Worm (Caenorhabditis elegans) whole organism, young adult: Measurements from ENCODE around the gene F53C3.1.

Experiments used
- B0261.1 ChIP-seq: sonication (generic microtip); optimal IDR thresholded peaks from 2 replicates; lab custom pipeline; 2016; ENCODE audit warnings: mild to moderate bottlenecking, missing genetic modification characterization, moderate library complexity, missing compliant biosample characterization
- C06A6.2 ChIP-seq: fragments of 200-800 bp; sonication (Bioruptor generic); conservative IDR thresholded peaks from 2 replicates; pipeline ENCODE4 v1.3.6; 2022; ENCODE audit warnings: missing genetic modification characterization, missing compliant biosample characterization
- C17E4.6 ChIP-seq: fragments of 200-800 bp; sonication (Bioruptor generic); IDR thresholded peaks from 2 replicates; pipeline ENCODE4 v1.3.6; 2022; ENCODE audit warnings: missing genetic modification reagents, missing genetic modification characterization, missing compliant biosample characterization
- F52B5.7 ChIP-seq: sonication (generic microtip); optimal IDR thresholded peaks from 2 replicates; lab custom pipeline; 2016; ENCODE audit warnings: mild to moderate bottlenecking, missing genetic modification characterization, missing compliant biosample characterization
- T07F8.4 ChIP-seq: sonication (generic microtip); optimal IDR thresholded peaks from 2 replicates; lab custom pipeline; 2016; ENCODE audit warnings: mild to moderate bottlenecking, missing genetic modification characterization, moderate library complexity, missing compliant biosample characterization
- Y53G8AR.9 ChIP-seq: fragments of 200-800 bp; sonication (Bioruptor generic); conservative IDR thresholded peaks from 2 replicates; pipeline ENCODE4 v1.3.6; 2022; ENCODE audit warnings: missing genetic modification reagents, missing genetic modification characterization, missing compliant biosample characterization
- attf-6 ChIP-seq: fragments of 200-800 bp; sonication (Bioruptor generic); IDR thresholded peaks from 2 replicates; pipeline ENCODE4 v1.3.6; 2022; ENCODE audit warnings: missing genetic modification reagents, missing genetic modification characterization, missing compliant biosample characterization
- bed-1 ChIP-seq: fragments of 200-800 bp; sonication (Bioruptor generic); IDR thresholded peaks from 2 replicates; pipeline ENCODE4 v1.3.6; 2022; ENCODE audit warnings: missing genetic modification reagents, missing genetic modification characterization, missing compliant biosample characterization
- ccch-3 ChIP-seq: fragments of 200-800 bp; sonication (Bioruptor generic); optimal IDR thresholded peaks from 2 replicates; lab custom pipeline; 2018; ENCODE audit warnings: mild to moderate bottlenecking, missing genetic modification characterization, missing compliant biosample characterization
- ceh-58 ChIP-seq: fragments of 200-800 bp; sonication (Bioruptor generic); IDR thresholded peaks from 2 replicates; pipeline ENCODE4 v1.3.6; 2022; ENCODE audit warnings: missing genetic modification characterization, missing compliant biosample characterization
- ceh-79 ChIP-seq: sonication (generic microtip); optimal IDR thresholded peaks from 2 replicates; lab custom pipeline; 2017; ENCODE audit warnings: mild to moderate bottlenecking, missing genetic modification characterization, missing compliant biosample characterization
- chd-7 ChIP-seq: sonication (generic microtip); optimal IDR thresholded peaks from 2 replicates; lab custom pipeline; 2016; ENCODE audit warnings: mild to moderate bottlenecking, missing genetic modification characterization, moderate library complexity, missing compliant biosample characterization
- dpl-1 ChIP-seq: fragments of 150-350 bp; optimal IDR thresholded peaks from 2 replicates; lab custom pipeline; 2014; ENCODE audit warnings: missing biosample characterization, missing genetic modification reagents, missing genetic modification characterization
- egrh-3 ChIP-seq: fragments of 200-800 bp; sonication (Bioruptor generic); IDR thresholded peaks from 2 replicates; pipeline ENCODE4 v1.3.6; 2022; ENCODE audit warnings: missing genetic modification reagents, missing genetic modification characterization, missing compliant biosample characterization
- fkh-3 ChIP-seq: sonication (generic microtip); optimal IDR thresholded peaks from 2 replicates; lab custom pipeline; 2016; ENCODE audit warnings: mild to moderate bottlenecking, missing genetic modification characterization, missing compliant biosample characterization
- hlh-26 ChIP-seq: fragments of 200-800 bp; sonication (Bioruptor generic); conservative IDR thresholded peaks from 2 replicates; pipeline ENCODE4 v1.3.6; 2022; ENCODE audit warnings: missing genetic modification reagents, missing genetic modification characterization, missing compliant biosample characterization
- hmg-1.2 ChIP-seq: fragments of 200-800 bp; sonication (Bioruptor generic); IDR thresholded peaks from 2 replicates; pipeline ENCODE4 v1.3.6; 2022; ENCODE audit warnings: missing genetic modification reagents, missing genetic modification characterization, missing compliant biosample characterization
- hsf-1 ChIP-seq: fragments of 200-800 bp; sonication (Bioruptor generic); IDR thresholded peaks from 2 replicates; pipeline ENCODE4 v1.3.6; 2022; ENCODE audit warnings: missing genetic modification reagents, missing genetic modification characterization, missing compliant biosample characterization
- let-526 ChIP-seq: fragments of 200-800 bp; sonication (Bioruptor generic); IDR thresholded peaks from 2 replicates; pipeline ENCODE4 v1.3.6; 2022; ENCODE audit warnings: missing genetic modification reagents, missing genetic modification characterization, missing compliant biosample characterization
- let-607 ChIP-seq, 2 experiments: fragments of 200-800 bp in 1 of 2; sonication (Bioruptor generic) in 1 of 2; sonication (generic microtip) in 1 of 2; optimal IDR thresholded peaks; 2 replicates each; lab custom pipeline; 2016 to 2018; ENCODE audit warnings: mild to moderate bottlenecking in 2 of 2, missing compliant biosample characterization in 2 of 2, missing genetic modification characterization in 2 of 2, moderate library complexity in 2 of 2, missing genotype in 1 of 2
- nhr-179 ChIP-seq: sonication (generic microtip); optimal IDR thresholded peaks from 2 replicates; lab custom pipeline; 2016; ENCODE audit warnings: mild to moderate bottlenecking, missing genetic modification characterization, missing compliant biosample characterization
- pbrm-1 ChIP-seq: fragments of 200-800 bp; sonication (Bioruptor generic); IDR thresholded peaks from 2 replicates; pipeline ENCODE4 v1.3.6; 2022; ENCODE audit warnings: missing genetic modification reagents, missing genetic modification characterization, missing compliant biosample characterization
- rcor-1 ChIP-seq: fragments of 200-800 bp; sonication (Bioruptor generic); IDR thresholded peaks from 2 replicates; pipeline ENCODE4 v1.3.6; 2022; ENCODE audit warnings: missing genetic modification reagents, missing genetic modification characterization, missing compliant biosample characterization
- sdz-38 ChIP-seq: sonication (generic microtip); optimal IDR thresholded peaks from 2 replicates; lab custom pipeline; 2016; ENCODE audit warnings: missing genotype, missing genetic modification characterization, missing compliant biosample characterization
- sea-2 ChIP-seq: fragments of 200-800 bp; sonication (Bioruptor generic); IDR thresholded peaks from 2 replicates; pipeline ENCODE4 v1.3.6; 2022; ENCODE audit warnings: missing genetic modification characterization, missing compliant biosample characterization
- snpc-1.3 ChIP-seq: sonication (generic microtip); optimal IDR thresholded peaks from 2 replicates; lab custom pipeline; 2017; ENCODE audit warnings: missing genetic modification characterization, mild to moderate bottlenecking, missing compliant biosample characterization, antibody characterized with exemption, moderate library complexity, missing genotype, missing genetic modification reagents; ENCODE audit not compliant: insufficient read depth
- snpc-3.4 ChIP-seq: sonication (generic microtip); optimal IDR thresholded peaks from 2 replicates; lab custom pipeline; 2017; ENCODE audit warnings: missing genetic modification characterization, mild to moderate bottlenecking, missing compliant biosample characterization, antibody characterized with exemption, moderate library complexity, missing genotype, missing genetic modification reagents
- somi-1 ChIP-seq: fragments of 200-800 bp; sonication (Bioruptor generic); optimal IDR thresholded peaks from 2 replicates; lab custom pipeline; 2018; ENCODE audit warnings: mild to moderate bottlenecking, missing genetic modification characterization, missing compliant biosample characterization
- tbp1 ChIP-seq: fragments of 200-800 bp; sonication (Bioruptor generic); optimal IDR thresholded peaks from 2 replicates; lab custom pipeline; 2018; ENCODE audit warnings: mild to moderate bottlenecking, missing genetic modification characterization, missing compliant biosample characterization
- zfh-2 ChIP-seq: fragments of 200-800 bp; sonication (Bioruptor generic); conservative IDR thresholded peaks from 2 replicates; pipeline ENCODE4 v1.3.6; 2022; ENCODE audit warnings: missing genetic modification reagents, missing genetic modification characterization, missing compliant biosample characterization
- zim-3 ChIP-seq: sonication (generic microtip); optimal IDR thresholded peaks from 2 replicates; lab custom pipeline; 2017; ENCODE audit warnings: mild to moderate bottlenecking, missing genetic modification characterization, moderate library complexity, missing compliant biosample characterization
- ztf-22 ChIP-seq: fragments of 200-800 bp; sonication (Bioruptor generic); optimal IDR thresholded peaks from 2 replicates; lab custom pipeline; 2018; ENCODE audit warnings: mild to moderate bottlenecking, missing genetic modification characterization, moderate library complexity, missing compliant biosample characterization
- ztf-25 ChIP-seq: fragments of 200-800 bp; sonication (Bioruptor generic); IDR thresholded peaks from 2 replicates; pipeline ENCODE4 v1.3.6; 2022; ENCODE audit warnings: missing genetic modification reagents, missing genetic modification characterization, missing compliant biosample characterization
- ztf-28 ChIP-seq: fragments of 200-800 bp; sonication (Bioruptor generic); IDR thresholded peaks from 2 replicates; pipeline ENCODE4 v1.3.6; 2022; ENCODE audit warnings: missing genetic modification reagents, missing genetic modification characterization, missing compliant biosample characterization

F53C3.1 gene

DNA sequence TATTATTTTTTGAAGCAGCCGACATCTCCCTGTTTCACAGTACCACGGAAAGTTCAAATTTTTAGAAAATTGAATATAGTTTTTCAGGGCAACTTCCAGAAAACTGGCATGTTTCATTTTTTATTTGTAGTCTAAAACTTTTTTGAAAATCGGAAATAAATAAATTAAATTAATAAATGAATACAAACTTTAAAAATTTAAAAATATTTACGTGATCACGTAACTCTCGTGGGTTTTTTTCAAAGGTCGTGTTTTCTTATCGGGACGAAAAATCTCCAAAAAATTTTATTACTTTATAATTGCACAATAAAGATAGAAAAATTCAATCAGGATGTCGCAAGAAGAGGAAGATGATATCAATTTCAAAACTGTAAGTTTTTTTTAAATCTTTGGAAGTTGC, at the start of gene F53C3.1:
TSS of gene F53C3.1 (plus strand) at position 301 of the 400 bp plus-strand sequence.
- no peak for TF ChIP-seq hsf-1 (GFP tag; lab: Robert Waterston, UW)
- no peak for TF ChIP-seq ccch-3 (GFP tag; lab: Kevin White, UChicago)
- TF ChIP-seq let-607 (tag; optimal IDR thresholded peaks at IDR 0.05; lab: Kevin White, UChicago): no peak
- no peak for TF ChIP-seq egrh-3
- no peak for TF ChIP-seq hmg-1.2 (GFP tag; lab: Robert Waterston, UW)
- no peak for TF ChIP-seq fkh-3 (tag; lab: Kevin White, UChicago)
- no peak for TF ChIP-seq snpc-3.4 (tag; lab: Kevin White, UChicago)
- no peak for TF ChIP-seq C06A6.2 (GFP tag; lab: Robert Waterston, UW)
- no peak for TF ChIP-seq somi-1 (GFP tag; lab: Kevin White, UChicago)
- no peak for TF ChIP-seq hlh-26 (GFP tag; lab: Robert Waterston, UW)
- no peak for TF ChIP-seq tbp1
- no peak for TF ChIP-seq nhr-179
- no peak for TF ChIP-seq pbrm-1 (GFP tag; lab: Robert Waterston, UW)
- no peak for TF ChIP-seq zim-3 (tag; lab: Kevin White, UChicago)
- no peak for TF ChIP-seq ceh-58 (GFP tag; lab: Robert Waterston, UW)
- no peak for TF ChIP-seq Y53G8AR.9
- TF ChIP-seq chd-7 (tag; lab: Kevin White, UChicago): no peak
- TF ChIP-seq snpc-1.3 (tag; lab: Kevin White, UChicago): no peak

- TF ChIP-seq C17E4.6 (GFP tag; lab: Robert Waterston, UW): no peak
- no peak for TF ChIP-seq ztf-22 (GFP tag; lab: Kevin White, UChicago)
- no peak for TF ChIP-seq dpl-1
- no peak for TF ChIP-seq ztf-25 (GFP tag; lab: Robert Waterston, UW)
- no peak for TF ChIP-seq attf-6 (GFP tag; lab: Robert Waterston, UW)
- no peak for TF ChIP-seq rcor-1
- no peak for TF ChIP-seq let-526 (GFP tag; lab: Robert Waterston, UW)
- TF ChIP-seq sea-2 (GFP tag; lab: Robert Waterston, UW): no peak
- no peak for TF ChIP-seq ceh-79 (tag; lab: Kevin White, UChicago)
- TF ChIP-seq, all 124 proteins: peak for 0
Measured at ce11 chrII:3862053-3862452, 49.8 kb upstream of the F53C3.1 start.

ce11 chrII:3864652-3865051, 47.2 kb upstream of the F53C3.1 start, which contains the start of gene nhr-261:
nhr-261 (minus strand) TSS chrII:3864752.
- TF ChIP-seq T07F8.4 (tag; lab: Kevin White, UChicago): no peak
- no peak for TF ChIP-seq fkh-3 (tag; lab: Kevin White, UChicago)

DNA sequence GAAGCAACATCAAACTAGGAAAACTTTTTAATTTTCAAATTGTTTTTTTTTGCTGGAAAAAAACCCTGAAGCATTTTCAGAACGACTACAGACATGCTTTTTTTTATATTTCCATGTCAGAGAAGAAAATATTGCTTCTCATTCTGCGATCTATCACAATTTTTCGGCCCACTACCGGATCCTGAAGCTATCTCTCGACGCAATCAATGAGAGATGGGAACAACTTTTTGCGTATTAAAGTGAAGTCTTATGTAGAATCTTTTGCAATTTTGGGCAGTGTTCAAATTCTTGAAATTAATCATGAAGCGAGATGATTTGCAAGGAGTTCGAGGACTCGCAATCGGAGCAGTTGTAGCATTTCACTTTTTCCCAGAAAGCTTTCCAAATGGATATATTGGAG, 42.2 kb upstream of the F53C3.1 start, which contains the start of gene oac-10:
TSS of gene oac-10 (plus strand) at position 301 of the 400 bp plus-strand sequence.
- TF ChIP-seq F52B5.7 (tag; lab: Kevin White, UChicago) (no peak), ztf-28 (no peak), zfh-2 (GFP tag; lab: Robert Waterston, UW) (no peak), B0261.1 (no peak), bed-1 (no peak), sdz-38 (no peak), let-526 (GFP tag; lab: Robert Waterston, UW) (no peak)
